Fruit fly (Drosophila melanogaster) whole organism, embryonic: ENCODE measurements around the gene Liprin-alpha.
A peak's percentile ranks its signal among the peaks of the same experiment; 100 is the strongest.

Source experiments
- Adf1 ChIP-seq: fragments of 200-800 bp; sonication (Bioruptor generic); IDR thresholded peaks from 2 replicates; pipeline ENCODE4 v1.3.6; 2022; ENCODE audit warnings: missing biosample characterization, missing genetic modification characterization
- C15 ChIP-seq: fragments of 200-800 bp; sonication (Bioruptor generic); IDR thresholded peaks from 3 replicates; pipeline ENCODE4 v1.3.6; 2022; ENCODE audit warnings: missing biosample characterization, missing genetic modification characterization
- CG10147 ChIP-seq: fragments of 200-800 bp; sonication (Bioruptor generic); optimal IDR thresholded peaks from 2 replicates; lab custom pipeline; 2019; ENCODE audit warnings: missing biosample characterization, mild to moderate bottlenecking, missing genetic modification characterization, moderate library complexity
- CG1024 ChIP-seq: fragments of 200-800 bp; sonication (Bioruptor generic); IDR thresholded peaks from 2 replicates; pipeline ENCODE4 v1.3.6; 2022; ENCODE audit warnings: missing biosample characterization, missing genetic modification characterization
- CG10366 ChIP-seq: fragments of 200-800 bp; sonication (Bioruptor generic); IDR thresholded peaks from 2 replicates; pipeline ENCODE4 v1.3.6; 2022; ENCODE audit warnings: missing biosample characterization, missing genetic modification characterization
- CG14441 ChIP-seq: fragments of 200-800 bp; sonication (Bioruptor generic); IDR thresholded peaks from 2 replicates; pipeline ENCODE4 v1.3.6; 2022; ENCODE audit warnings: missing biosample characterization, missing genetic modification characterization
- CG14710 ChIP-seq: fragments of 200-800 bp; sonication (Bioruptor generic); optimal IDR thresholded peaks from 3 replicates; lab custom pipeline; 2019; ENCODE audit warnings: missing biosample characterization, mild to moderate bottlenecking, missing genetic modification characterization, moderate library complexity
- CG15269 ChIP-seq: fragments of 200-800 bp; sonication (Bioruptor generic); optimal IDR thresholded peaks from 2 replicates; lab custom pipeline; 2018; ENCODE audit warnings: missing biosample characterization, mild to moderate bottlenecking, missing genetic modification characterization, moderate library complexity
- CG16815 ChIP-seq: fragments of 200-800 bp; sonication (Bioruptor generic); optimal IDR thresholded peaks from 3 replicates; lab custom pipeline; 2017; ENCODE audit warnings: missing biosample characterization, mild to moderate bottlenecking, missing genetic modification characterization
- CG17385 ChIP-seq: fragments of 200-800 bp; sonication (Bioruptor generic); optimal IDR thresholded peaks from 3 replicates; lab custom pipeline; 2018; ENCODE audit warnings: missing biosample characterization, mild to moderate bottlenecking, missing genetic modification characterization
- CG30431 ChIP-seq: fragments of 200-800 bp; sonication (Bioruptor generic); optimal IDR thresholded peaks from 2 replicates; lab custom pipeline; 2017; ENCODE audit warnings: missing biosample characterization, missing genetic modification characterization
- CG32767 ChIP-seq: fragments of 200-800 bp; sonication (Bioruptor generic); IDR thresholded peaks from 2 replicates; pipeline ENCODE4 v1.3.6; 2022; ENCODE audit warnings: missing biosample characterization, missing genetic modification characterization
- CG3281 ChIP-seq: fragments of 200-800 bp; sonication (Bioruptor generic); optimal IDR thresholded peaks from 3 replicates; lab custom pipeline; 2017; ENCODE audit warnings: missing biosample characterization, mild to moderate bottlenecking, missing genetic modification characterization
- CG6175 ChIP-seq: fragments of 200-800 bp; sonication (Bioruptor generic); IDR thresholded peaks from 3 replicates; pipeline ENCODE4 v1.3.6; 2022; ENCODE audit warnings: missing biosample characterization, missing genetic modification characterization
- CG6254 ChIP-seq: fragments of 200-800 bp; sonication (Bioruptor generic); optimal IDR thresholded peaks from 3 replicates; lab custom pipeline; 2017; ENCODE audit warnings: mild to moderate bottlenecking, missing biosample characterization, missing genetic modification reagents, missing genetic modification characterization
- CG7357 ChIP-seq: fragments of 200-800 bp; sonication (Bioruptor generic); IDR thresholded peaks from 3 replicates; pipeline ENCODE4 v1.3.6; 2022; ENCODE audit warnings: missing biosample characterization, missing genetic modification characterization
- CG9437 ChIP-seq: fragments of 200-800 bp; sonication (Bioruptor generic); optimal IDR thresholded peaks from 2 replicates; lab custom pipeline; 2018; ENCODE audit warnings: missing biosample characterization, mild to moderate bottlenecking, missing genetic modification characterization
- CHES-1-like ChIP-seq: fragments of 200-800 bp; sonication (Bioruptor generic); optimal IDR thresholded peaks from 2 replicates; lab custom pipeline; 2016; ENCODE audit warnings: missing biosample characterization, missing genetic modification characterization
- CTCF ChIP-seq: fragments of 200-800 bp; sonication (Bioruptor generic); optimal IDR thresholded peaks from 2 replicates; lab custom pipeline; 2017; ENCODE audit warnings: missing biosample characterization, mild to moderate bottlenecking, missing genetic modification characterization, moderate library complexity
- CoRest ChIP-seq: fragments of 200-800 bp; sonication (Bioruptor generic); optimal IDR thresholded peaks from 3 replicates; lab custom pipeline; 2018; ENCODE audit warnings: missing biosample characterization, mild to moderate bottlenecking, missing genetic modification characterization, moderate library complexity
- Dp ChIP-seq: fragments of 200-800 bp; sonication (Bioruptor generic); optimal IDR thresholded peaks from 2 replicates; lab custom pipeline; 2018; ENCODE audit warnings: missing biosample characterization, mild to moderate bottlenecking, missing genetic modification characterization, moderate library complexity
- Eip74EF ChIP-seq, 2 experiments: fragments of 200-800 bp in 1 of 2; fragments of >200 bp in 1 of 2; sonication (Bioruptor generic) in 1 of 2; optimal IDR thresholded peaks; 2 replicates each; lab custom pipeline; 2017 to 2019; ENCODE audit warnings: missing biosample characterization in 2 of 2, missing genetic modification characterization in 2 of 2, mild to moderate bottlenecking in 1 of 2, moderate library complexity in 1 of 2
- Ets65A ChIP-seq: fragments of 200-800 bp; sonication (Bioruptor generic); peaks from one replicate; lab custom pipeline; 2016; ENCODE audit warnings: missing biosample characterization, missing genetic modification characterization
- Hand ChIP-seq: fragments of 200-800 bp; sonication (Bioruptor generic); optimal IDR thresholded peaks from 2 replicates; lab custom pipeline; 2017; ENCODE audit warnings: mild to moderate bottlenecking, missing biosample characterization, missing genetic modification reagents, missing genetic modification characterization
- NfI ChIP-seq: fragments of 200-800 bp; sonication (Bioruptor generic); optimal IDR thresholded peaks from 3 replicates; lab custom pipeline; 2018; ENCODE audit warnings: missing biosample characterization, mild to moderate bottlenecking, missing genetic modification characterization, moderate library complexity
- Scr ChIP-seq: fragments of 200-800 bp; sonication (Bioruptor generic); IDR thresholded peaks from 2 replicates; pipeline ENCODE4 v1.3.6; 2022; ENCODE audit warnings: missing biosample characterization, missing genetic modification characterization; ENCODE audit not compliant: partially characterized antibody
- Stat92E ChIP-seq, 3 experiments: fragments of >200 bp in 2 of 3; fragments of 200-800 bp in 1 of 3; sonication (Bioruptor generic) in 1 of 3; optimal IDR thresholded peaks; 2 replicates each; lab custom pipeline; 2017 to 2019; ENCODE audit warnings: missing biosample characterization in 3 of 3, missing genetic modification characterization in 3 of 3, mild to moderate bottlenecking in 1 of 3, moderate library complexity in 1 of 3
- ato ChIP-seq: fragments of 200-800 bp; sonication (Bioruptor generic); IDR thresholded peaks from 2 replicates; pipeline ENCODE4 v1.3.6; 2022; ENCODE audit warnings: missing biosample characterization, missing genetic modification characterization; ENCODE audit not compliant: partially characterized antibody
- btn ChIP-seq: fragments of 200-800 bp; sonication (Bioruptor generic); optimal IDR thresholded peaks from 2 replicates; lab custom pipeline; 2016; ENCODE audit warnings: missing biosample characterization, missing genetic modification characterization
- crp ChIP-seq, 2 experiments: fragments of 200-800 bp; sonication (Bioruptor generic); optimal IDR thresholded peaks; 2 replicates in 1 of 2; 3 replicates in 1 of 2; lab custom pipeline; 2017; ENCODE audit warnings: missing biosample characterization in 2 of 2, missing genetic modification characterization in 2 of 2, mild to moderate bottlenecking in 1 of 2, moderate library complexity in 1 of 2
- danr ChIP-seq: fragments of 200-800 bp; sonication (Bioruptor generic); IDR thresholded peaks from 2 replicates; pipeline ENCODE4 v1.3.6; 2022; ENCODE audit warnings: missing biosample characterization, missing genetic modification characterization
- dmrt99B ChIP-seq: fragments of 200-800 bp; sonication (Bioruptor generic); optimal IDR thresholded peaks from 2 replicates; lab custom pipeline; 2018; ENCODE audit warnings: missing biosample characterization, mild to moderate bottlenecking, missing genetic modification characterization, moderate library complexity
- esg ChIP-seq: fragments of 200-800 bp; sonication (Bioruptor generic); conservative IDR thresholded peaks from 2 replicates; pipeline ENCODE4 v1.3.6; 2022; ENCODE audit warnings: missing biosample characterization, missing genetic modification characterization
- fru ChIP-seq: fragments of >200 bp; optimal IDR thresholded peaks from 2 replicates; lab custom pipeline; 2017
- fu2 ChIP-seq: fragments of 200-800 bp; sonication (Bioruptor generic); optimal IDR thresholded peaks from 2 replicates; lab custom pipeline; 2016; ENCODE audit warnings: missing biosample characterization, missing genetic modification characterization
- gcm ChIP-seq: fragments of 200-800 bp; sonication (Bioruptor generic); optimal IDR thresholded peaks from 2 replicates; lab custom pipeline; 2019; ENCODE audit warnings: missing biosample characterization, mild to moderate bottlenecking, missing genetic modification characterization, moderate library complexity
- grau ChIP-seq: fragments of 200-800 bp; optimal IDR thresholded peaks from 3 replicates; lab custom pipeline; 2019; ENCODE audit warnings: missing biosample characterization, mild to moderate bottlenecking, missing genetic modification characterization, moderate library complexity
- hkb ChIP-seq, 2 experiments: fragments of 200-800 bp in 1 of 2; fragments of >200 bp in 1 of 2; sonication (Bioruptor generic) in 1 of 2; IDR thresholded peaks in 1 of 2; optimal IDR thresholded peaks in 1 of 2; 2 replicates each; pipeline versions ENCODE4 v1.3.6 to Lab custom; 2017 to 2022; ENCODE audit warnings: missing biosample characterization in 1 of 2, missing genetic modification characterization in 1 of 2
- klu ChIP-seq: fragments of 200-800 bp; sonication (Bioruptor generic); IDR thresholded peaks from 2 replicates; pipeline ENCODE4 v1.3.6; 2022; ENCODE audit warnings: missing biosample characterization, missing genetic modification characterization
- kni ChIP-seq: fragments of 200-800 bp; sonication (Bioruptor generic); optimal IDR thresholded peaks from 3 replicates; lab custom pipeline; 2017; ENCODE audit warnings: mild to moderate bottlenecking, missing biosample characterization, missing genetic modification reagents, missing genetic modification characterization
- lola ChIP-seq, 3 experiments: fragments of >200 bp in 2 of 3; fragments of 200-800 bp in 1 of 3; sonication (Bioruptor generic) in 1 of 3; optimal IDR thresholded peaks; 2 replicates each; lab custom pipeline; 2017 to 2019; ENCODE audit warnings: missing biosample characterization in 3 of 3, missing genetic modification characterization in 3 of 3, mild to moderate bottlenecking in 1 of 3, moderate library complexity in 1 of 3
- odd ChIP-seq: fragments of 200-800 bp; sonication (Bioruptor generic); optimal IDR thresholded peaks from 2 replicates; lab custom pipeline; 2017; ENCODE audit warnings: missing biosample characterization, mild to moderate bottlenecking, missing genetic modification characterization
- repo ChIP-seq: fragments of 200-800 bp; sonication (Bioruptor generic); optimal IDR thresholded peaks from 2 replicates; lab custom pipeline; 2016; ENCODE audit warnings: missing biosample characterization, missing genetic modification characterization
- rib ChIP-seq: fragments of 200-800 bp; sonication (Bioruptor generic); IDR thresholded peaks from 2 replicates; pipeline ENCODE4 v1.3.6; 2022; ENCODE audit warnings: missing biosample characterization, missing genetic modification characterization
- tap ChIP-seq: fragments of 200-800 bp; optimal IDR thresholded peaks from 3 replicates; lab custom pipeline; 2019; ENCODE audit warnings: missing biosample characterization, mild to moderate bottlenecking, missing genetic modification characterization, moderate library complexity
- tio ChIP-seq: fragments of 200-800 bp; sonication (Bioruptor generic); optimal IDR thresholded peaks from 2 replicates; lab custom pipeline; 2017; ENCODE audit warnings: missing biosample characterization, missing genetic modification characterization, inconsistent platforms
- toy ChIP-seq: fragments of 200-800 bp; sonication (Bioruptor generic); IDR thresholded peaks from 2 replicates; pipeline ENCODE4 v1.3.6; 2022; ENCODE audit warnings: missing biosample characterization, missing genetic modification characterization
- unpg ChIP-seq: fragments of 200-800 bp; sonication (Bioruptor generic); optimal IDR thresholded peaks from 3 replicates; lab custom pipeline; 2018; ENCODE audit warnings: missing biosample characterization, mild to moderate bottlenecking, missing genetic modification characterization, moderate library complexity
- wdn ChIP-seq: fragments of 200-800 bp; sonication (Bioruptor generic); IDR thresholded peaks from 2 replicates; pipeline ENCODE4 v1.3.6; 2022; ENCODE audit warnings: missing biosample characterization, missing genetic modification characterization
- z ChIP-seq: fragments of 200-800 bp; sonication (Bioruptor generic); IDR thresholded peaks from 3 replicates; pipeline ENCODE4 v1.3.6; 2022; ENCODE audit warnings: missing biosample characterization, missing genetic modification characterization
- zfh2 ChIP-seq: fragments of 200-800 bp; sonication (Bioruptor generic); optimal IDR thresholded peaks from 2 replicates; lab custom pipeline; 2016; ENCODE audit warnings: missing biosample characterization, missing genetic modification characterization

The Liprin-alpha gene

DNA sequence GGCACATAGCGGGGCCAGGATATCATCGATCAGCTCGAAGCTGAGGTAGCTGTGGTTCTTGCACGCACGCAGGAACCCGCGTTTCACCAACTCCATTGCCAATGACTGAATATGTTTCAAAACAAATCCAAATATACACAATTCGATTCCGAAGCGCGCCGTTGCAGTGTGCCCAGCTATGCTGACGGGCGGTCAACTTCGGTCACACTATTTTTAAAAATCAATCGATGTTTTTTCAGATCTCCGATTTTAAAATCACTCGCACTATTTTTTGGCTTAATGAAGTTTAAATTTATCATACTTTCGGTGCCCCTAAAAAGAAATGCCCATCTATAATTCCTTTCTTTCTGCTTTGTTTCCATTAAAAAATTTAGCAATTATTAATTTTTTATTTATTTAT, 46.2 kb upstream of the Liprin-alpha start, which contains the start of gene Nse1 (continued):
- TF ChIP-seq CG1024 = no peak
- no peak for TF ChIP-seq tap (tag; lab: Kevin White, UChicago)
- TF ChIP-seq Dp (GFP tag; lab: Kevin White, UChicago) = peak; percentile 94
- no peak for TF ChIP-seq CoRest
- TF ChIP-seq fru (lab: Kevin White, UChicago) = no peak
- no peak for TF ChIP-seq z
- TF ChIP-seq Scr (GFP tag; lab: Robert Waterston, UW) = peak; percentile 75
- TF ChIP-seq CG30431 (GFP tag; lab: Kevin White, UChicago) = no peak
- no peak for TF ChIP-seq C15
- TF ChIP-seq odd (GFP tag; lab: Kevin White, UChicago) = no peak
- TF ChIP-seq CG15269 (tag; lab: Kevin White, UChicago) = no peak
- no peak for TF ChIP-seq NfI (GFP tag; lab: Kevin White, UChicago)
- TF ChIP-seq grau (tag; lab: Kevin White, UChicago) = no peak
- peak; percentile 33; the same call in 1 of the 2 replicates for TF ChIP-seq ato (GFP tag; lab: Robert Waterston, UW)
- peak in 1 of 2 experiments; percentile 1 for TF ChIP-seq crp (GFP tag; optimal IDR thresholded peaks at IDR 0.05; lab: Kevin White, UChicago)
- TF ChIP-seq CG6175 = no peak
- TF ChIP-seq CG10147 (GFP tag; lab: Kevin White, UChicago) = no peak
- TF ChIP-seq klu (GFP tag; lab: Robert Waterston, UW) = no peak
- TF ChIP-seq Eip74EF (GFP tag; optimal IDR thresholded peaks at IDR 0.05; lab: Kevin White, UChicago) = no peak
- TF ChIP-seq Hand (GFP tag; lab: Kevin White, UChicago) = no peak
- TF ChIP-seq CHES-1-like (GFP tag; lab: Kevin White, UChicago) = no peak
- peak; percentile 38 for TF ChIP-seq CG14710 (tag; lab: Kevin White, UChicago)
- TF ChIP-seq CG17385 = no peak
- no peak for TF ChIP-seq esg (GFP tag; lab: Robert Waterston, UW)
- TF ChIP-seq CG10366 (GFP tag; lab: Robert Waterston, UW) = no peak
- TF ChIP-seq dmrt99B (tag; lab: Kevin White, UChicago) = no peak
- TF ChIP-seq tio (GFP tag; lab: Kevin White, UChicago) = no peak
- no peak for TF ChIP-seq CG14441 (GFP tag; lab: Robert Waterston, UW)
- TF ChIP-seq CG16815 (GFP tag; lab: Kevin White, UChicago) = no peak
- no peak for TF ChIP-seq CG9437 (GFP tag; lab: Kevin White, UChicago)
- no peak for TF ChIP-seq Stat92E (GFP tag; optimal IDR thresholded peaks at IDR 0.05; lab: Kevin White, UChicago)
- no peak for TF ChIP-seq unpg (GFP tag; lab: Kevin White, UChicago)
- no peak for TF ChIP-seq danr (GFP tag; lab: Robert Waterston, UW)
- TF ChIP-seq zfh2 (GFP tag; lab: Kevin White, UChicago) = no peak
- no peak for TF ChIP-seq repo
- no peak for TF ChIP-seq CG32767 (GFP tag; lab: Robert Waterston, UW)
- TF ChIP-seq gcm (GFP tag; lab: Kevin White, UChicago) = no peak
- no peak for TF ChIP-seq rib (GFP tag; lab: Robert Waterston, UW)
- TF ChIP-seq wdn (GFP tag; lab: Robert Waterston, UW) = no peak
- no peak for TF ChIP-seq CG6254 (GFP tag; lab: Kevin White, UChicago)
- TF ChIP-seq fu2 (GFP tag; lab: Kevin White, UChicago) = no peak
- no peak for TF ChIP-seq Adf1 (GFP tag; lab: Robert Waterston, UW)
- no peak for TF ChIP-seq btn (GFP tag; lab: Kevin White, UChicago)
- no peak for TF ChIP-seq CG7357
- no peak for TF ChIP-seq kni (GFP tag; lab: Kevin White, UChicago)
- TF ChIP-seq Ets65A (GFP tag; lab: Kevin White, UChicago) = no peak
- TF ChIP-seq CTCF (GFP tag; lab: Kevin White, UChicago) = no peak
- no peak for TF ChIP-seq CG3281 (GFP tag; lab: Kevin White, UChicago)
- TF ChIP-seq lola (GFP tag; optimal IDR thresholded peaks at IDR 0.05; lab: Kevin White, UChicago) = no peak
- TF ChIP-seq hkb (optimal IDR thresholded peaks at IDR 0.05; lab: Kevin White, UChicago) = no peak
- TF ChIP-seq hkb (GFP tag; IDR thresholded peaks at IDR 0.05; lab: Robert Waterston, UW) = no peak
- no peak for TF ChIP-seq toy (GFP tag; lab: Robert Waterston, UW)
